Worm (Caenorhabditis elegans): ENCODE data around the gene mans-4.

DNA sequence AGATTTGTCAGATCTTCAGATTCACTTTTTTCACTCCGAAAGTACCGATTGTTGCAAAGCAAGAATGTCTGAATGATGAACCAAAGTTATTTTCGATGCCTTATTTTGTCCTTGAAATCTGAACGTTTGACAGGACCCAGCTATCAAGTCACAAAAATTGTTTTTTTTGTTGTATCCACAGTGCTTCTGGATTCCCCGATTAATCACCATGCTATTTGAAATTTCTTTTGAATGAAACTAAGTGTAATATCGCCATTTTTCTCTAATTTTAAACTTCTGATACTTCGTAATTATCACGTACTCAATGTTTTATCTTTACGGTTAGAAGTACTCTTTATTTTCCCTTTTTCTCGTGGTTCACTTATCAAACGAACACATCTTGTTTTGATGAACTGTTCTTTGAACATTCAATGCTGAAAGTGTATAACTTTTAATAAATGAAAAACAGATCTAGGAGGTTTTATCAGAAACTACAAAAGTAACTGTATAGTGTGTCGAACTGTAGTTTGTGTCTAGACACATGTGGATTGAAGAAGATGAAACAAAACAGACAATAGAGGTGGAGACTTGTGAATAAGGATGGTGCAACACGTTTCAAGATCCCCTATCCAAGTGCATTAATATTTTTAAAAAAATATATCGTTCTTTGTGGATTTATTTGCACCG lies 26.7 kb downstream of the mans-4 start:
- TF ChIP-seq alr-1 (tag; optimal IDR thresholded peaks at IDR 0.05) (no peak), ama-1 (optimal IDR thresholded peaks at IDR 0.05) (no peak), snpc-4 (tag; optimal IDR thresholded peaks at IDR 0.05) (no peak), lin-39 (tag; optimal IDR thresholded peaks at IDR 0.05) (no peak), nhr-237 (tag; optimal IDR thresholded peaks at IDR 0.05) (no peak), skn-1 (tag; optimal IDR thresholded peaks at IDR 0.05) (no peak), ztf-11 (tag; optimal IDR thresholded peaks at IDR 0.05) (no peak)

All from whole organism, L2 larva.